Fruit fly (Drosophila melanogaster) whole organism, pupa: ENCODE results near the gene BNIP3.

Experiments used
- CG10348 ChIP-seq: fragments of 200-800 bp; sonication (Bioruptor generic); IDR thresholded peaks from 2 replicates; pipeline ENCODE4 v1.3.6; 2022; ENCODE audit warnings: missing biosample characterization, missing genetic modification characterization
- CG12605 ChIP-seq: fragments of 200-800 bp; sonication (Bioruptor generic); IDR thresholded peaks from 2 replicates; pipeline ENCODE4 v1.3.6; 2022; ENCODE audit warnings: missing biosample characterization, missing genetic modification characterization
- CG13204 ChIP-seq: fragments of 200-800 bp; sonication (Bioruptor generic); optimal IDR thresholded peaks from 2 replicates; lab custom pipeline; 2018; ENCODE audit warnings: missing biosample characterization, mild to moderate bottlenecking, missing genetic modification characterization, moderate library complexity
- CG14655 ChIP-seq: fragments of 200-800 bp; sonication (Bioruptor generic); optimal IDR thresholded peaks from 3 replicates; lab custom pipeline; 2017; ENCODE audit warnings: mild to moderate bottlenecking, missing biosample characterization, missing genetic modification reagents, missing genetic modification characterization
- CG15710 ChIP-seq: fragments of 200-800 bp; sonication (Bioruptor generic); optimal IDR thresholded peaks from 2 replicates; lab custom pipeline; 2018; ENCODE audit warnings: missing biosample characterization, mild to moderate bottlenecking, missing genetic modification characterization, moderate library complexity
- CG17806 ChIP-seq: fragments of 200-800 bp; sonication (Bioruptor generic); optimal IDR thresholded peaks from 2 replicates; lab custom pipeline; 2018; ENCODE audit warnings: missing biosample characterization, mild to moderate bottlenecking, missing genetic modification characterization, moderate library complexity
- CG32121 ChIP-seq: fragments of 200-800 bp; sonication (Bioruptor generic); IDR thresholded peaks from 2 replicates; pipeline ENCODE4 v1.3.6; 2022; ENCODE audit warnings: missing biosample characterization, missing genetic modification characterization
- CG34367 ChIP-seq: fragments of 200-800 bp; sonication (Bioruptor generic); optimal IDR thresholded peaks from 2 replicates; lab custom pipeline; 2018; ENCODE audit warnings: missing biosample characterization, mild to moderate bottlenecking, missing genetic modification characterization
- CG4496 ChIP-seq: fragments of 200-800 bp; sonication (Bioruptor generic); IDR thresholded peaks from 3 replicates; pipeline ENCODE4 v1.3.6; 2022; ENCODE audit warnings: missing biosample characterization, missing genetic modification characterization
- CG8159 ChIP-seq: fragments of 200-800 bp; sonication (Bioruptor generic); optimal IDR thresholded peaks from 3 replicates; lab custom pipeline; 2018; ENCODE audit warnings: missing biosample characterization, mild to moderate bottlenecking, missing genetic modification characterization, moderate library complexity
- CG8301 ChIP-seq: fragments of 200-800 bp; sonication (Bioruptor generic); optimal IDR thresholded peaks from 2 replicates; lab custom pipeline; 2018; ENCODE audit warnings: missing biosample characterization, mild to moderate bottlenecking, missing genetic modification characterization
- CG9948 ChIP-seq: fragments of 200-800 bp; sonication (Bioruptor generic); optimal IDR thresholded peaks from 2 replicates; lab custom pipeline; 2018; ENCODE audit warnings: missing biosample characterization, mild to moderate bottlenecking, missing genetic modification characterization, moderate library complexity
- D1 ChIP-seq: fragments of 200-800 bp; sonication (Bioruptor generic); optimal IDR thresholded peaks from 2 replicates; lab custom pipeline; 2018; ENCODE audit warnings: missing biosample characterization, mild to moderate bottlenecking, missing genetic modification characterization, moderate library complexity
- EcR ChIP-seq: fragments of 200-800 bp; sonication (Bioruptor generic); optimal IDR thresholded peaks from 3 replicates; lab custom pipeline; 2019; ENCODE audit warnings: missing biosample characterization, missing genetic modification characterization, mild to moderate bottlenecking, moderate library complexity, missing genetic modification reagents
- Ets98B ChIP-seq: fragments of 200-800 bp; sonication (Bioruptor generic); IDR thresholded peaks from 2 replicates; pipeline ENCODE4 v1.3.6; 2022; ENCODE audit warnings: missing biosample characterization, missing genetic modification characterization
- Pif1A ChIP-seq: fragments of 200-800 bp; sonication (Bioruptor generic); optimal IDR thresholded peaks from 3 replicates; lab custom pipeline; 2016; ENCODE audit warnings: missing biosample characterization, missing genetic modification characterization
- Pif1B ChIP-seq: fragments of 200-800 bp; sonication (Bioruptor generic); optimal IDR thresholded peaks from 3 replicates; lab custom pipeline; 2016; ENCODE audit warnings: missing biosample characterization, missing genetic modification characterization
- Snoo ChIP-seq: fragments of 200-800 bp; sonication (Bioruptor generic); optimal IDR thresholded peaks from 3 replicates; lab custom pipeline; 2017; ENCODE audit warnings: missing biosample characterization, mild to moderate bottlenecking, missing genetic modification characterization, inconsistent platforms
- fd96Ca ChIP-seq: fragments of 200-800 bp; sonication (Bioruptor generic); IDR thresholded peaks from 3 replicates; pipeline ENCODE4 v1.3.6; 2022; ENCODE audit warnings: missing biosample characterization, missing genetic modification characterization
- gl ChIP-seq: fragments of 200-800 bp; sonication (Bioruptor generic); optimal IDR thresholded peaks from 2 replicates; lab custom pipeline; 2018; ENCODE audit warnings: missing biosample characterization, mild to moderate bottlenecking, missing genetic modification characterization
- rn ChIP-seq: fragments of 200-800 bp; sonication (Bioruptor generic); IDR thresholded peaks from 2 replicates; pipeline ENCODE4 v1.3.6; 2022; ENCODE audit warnings: missing biosample characterization, missing genetic modification characterization

The BNIP3 gene

DNA sequence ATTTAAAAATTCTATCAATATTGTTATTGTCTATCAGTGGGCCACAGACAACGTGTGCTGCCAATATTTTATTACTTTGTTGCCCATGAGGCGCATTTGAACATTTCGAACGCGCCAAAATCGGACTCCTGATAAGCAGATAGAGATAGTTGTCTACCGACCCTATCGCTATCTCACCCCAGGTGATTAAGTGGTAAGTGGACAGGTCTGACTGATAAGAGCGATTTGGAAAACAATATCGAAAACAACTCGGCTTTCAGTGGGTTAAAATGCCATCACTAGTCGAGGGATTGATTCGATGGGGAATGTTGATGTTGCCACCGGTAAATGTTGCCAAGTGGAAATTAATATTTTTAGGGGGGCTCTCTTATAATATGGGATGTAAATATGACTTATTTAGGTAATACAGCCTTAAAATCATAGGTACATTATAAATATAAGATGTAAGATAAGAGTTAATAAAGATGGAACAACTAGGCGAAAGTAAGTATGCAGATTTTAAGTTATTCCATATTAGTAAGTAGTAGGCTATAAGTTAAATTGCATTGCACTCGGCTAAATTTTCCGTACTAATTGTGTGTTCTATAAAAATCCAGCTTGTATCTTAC, 27.6 kb downstream of the BNIP3 start, which contains the start of gene ND-39:
ND-39 (plus strand) TSS at position 558 of the 608 bp plus-strand sequence.
- TF ChIP-seq CG32121 (GFP tag; lab: Robert Waterston, UW) (no peak), CG4496 (GFP tag; lab: Robert Waterston, UW) (no peak)

DNA sequence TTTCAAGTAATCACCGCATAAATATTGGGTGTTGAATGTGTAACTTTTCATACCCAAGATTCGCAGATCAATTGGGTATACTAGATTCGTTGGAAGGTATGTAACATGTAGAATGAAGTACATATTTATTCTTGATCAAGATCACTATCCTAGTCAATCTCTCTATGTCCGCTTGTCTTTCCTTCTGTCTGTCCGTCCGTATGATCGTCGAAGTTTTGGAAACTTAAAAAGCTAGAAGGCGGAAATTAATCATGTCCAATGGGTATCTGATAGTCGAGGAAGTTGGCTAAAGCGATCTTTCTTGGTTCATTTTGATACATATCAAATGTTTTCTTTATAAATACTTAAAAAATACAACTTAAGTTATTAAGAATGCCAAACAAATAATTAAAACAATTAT, 31.5 kb downstream of the BNIP3 start:
- TF ChIP-seq CG12605 (no peak), gl (no peak), fd96Ca (no peak), CG14655 (GFP tag; lab: Kevin White, UChicago) (no peak)

- TF ChIP-seq rn (GFP tag; lab: Robert Waterston, UW) (no peak), fd96Ca (no peak), CG34367 (tag; lab: Kevin White, UChicago) (peak; percentile 59), CG10348 (GFP tag; lab: Robert Waterston, UW) (no peak), CG17806 (tag; lab: Kevin White, UChicago) (peak; percentile 84), CG32121 (GFP tag; lab: Robert Waterston, UW) (no peak), CG15710 (tag; lab: Kevin White, UChicago) (peak; percentile 73), CG8159 (tag; lab: Kevin White, UChicago) (peak; percentile 80), CG8301 (peak; percentile 81), CG9948 (tag; lab: Kevin White, UChicago) (peak; percentile 64), CG14655 (GFP tag; lab: Kevin White, UChicago) (peak; percentile 83), CG12605 (no peak), Snoo (tag; lab: Kevin White, UChicago) (peak; percentile 83), Pif1B (GFP tag; lab: Kevin White, UChicago) (peak; percentile 83), EcR (no peak), D1 (peak; percentile 75), gl (peak; percentile 47), CG13204 (GFP tag; lab: Kevin White, UChicago) (no peak), Pif1A (GFP tag; lab: Kevin White, UChicago) (peak; percentile 90), CG4496 (GFP tag; lab: Robert Waterston, UW) (no peak), Ets98B (GFP tag; lab: Robert Waterston, UW) (no peak)
Observed at dm6 chr3L:20474789-20475208, 44.4 kb downstream of the BNIP3 start.

dm6 chr3L:20474197-20474788, 44.9 kb downstream of the BNIP3 start, which contains the start of gene isoQC:
Gene isoQC (plus strand): TSS chr3L:20474466.
- TF ChIP-seq CG17806 (tag; lab: Kevin White, UChicago) (no peak), CG8301 (no peak), EcR (no peak), CG4496 (GFP tag; lab: Robert Waterston, UW) (no peak), Pif1A (GFP tag; lab: Kevin White, UChicago) (no peak), Ets98B (GFP tag; lab: Robert Waterston, UW) (no peak), CG8159 (tag; lab: Kevin White, UChicago) (no peak), CG9948 (tag; lab: Kevin White, UChicago) (no peak)

- TF ChIP-seq Pif1B (GFP tag; lab: Kevin White, UChicago) (peak; percentile 51), CG8301 (peak; percentile 65), CG14655 (GFP tag; lab: Kevin White, UChicago) (peak; percentile 77), Snoo (tag; lab: Kevin White, UChicago) (peak; percentile 72), CG9948 (tag; lab: Kevin White, UChicago) (peak; percentile 74), D1 (peak; percentile 18), Ets98B (GFP tag; lab: Robert Waterston, UW) (peak; percentile 67), Pif1A (GFP tag; lab: Kevin White, UChicago) (peak; percentile 52), gl (no peak), CG17806 (tag; lab: Kevin White, UChicago) (peak; percentile 72), CG12605 (peak; percentile 64), CG34367 (tag; lab: Kevin White, UChicago) (peak; percentile 71), CG8159 (tag; lab: Kevin White, UChicago) (peak; percentile 81), CG32121 (GFP tag; lab: Robert Waterston, UW) (peak; percentile 80), rn (GFP tag; lab: Robert Waterston, UW) (peak; percentile 61), CG10348 (GFP tag; lab: Robert Waterston, UW) (no peak), CG13204 (GFP tag; lab: Kevin White, UChicago) (no peak), CG4496 (GFP tag; lab: Robert Waterston, UW) (peak; percentile 88), fd96Ca (peak; percentile 57; the same call in 2 of the 3 replicates), CG15710 (tag; lab: Kevin White, UChicago) (peak; percentile 82), EcR (no peak)
Observed at dm6 chr3L:20473021-20473799, 46.0 kb downstream of the BNIP3 start, which contains the start of the genes CG32428 and CG5969. Gene CG32428 (minus strand): TSS chr3L:20473723. Gene CG5969 (plus strand): TSS chr3L:20473783.
